Fruit fly (Drosophila melanogaster) whole organism, embryonic: Measurements from ENCODE around the gene Oseg1.
A peak's percentile ranks its signal among the peaks of the same experiment; 100 is the strongest.

Experiments used
- Blimp-1 ChIP-seq: fragments of 200-800 bp; sonication (Bioruptor generic); optimal IDR thresholded peaks from 3 replicates; lab custom pipeline; 2018; ENCODE audit warnings: missing biosample characterization, missing genetic modification characterization, mild to moderate bottlenecking, moderate library complexity, missing genetic modification reagents
- C15 ChIP-seq: fragments of 200-800 bp; sonication (Bioruptor generic); IDR thresholded peaks from 3 replicates; pipeline ENCODE4 v1.3.6; 2022; ENCODE audit warnings: missing biosample characterization, missing genetic modification characterization
- CG10462 ChIP-seq: fragments of 200-800 bp; sonication (Bioruptor generic); optimal IDR thresholded peaks from 2 replicates; lab custom pipeline; 2016; ENCODE audit warnings: missing biosample characterization, missing genetic modification characterization
- CG11560 ChIP-seq: fragments of 200-800 bp; sonication (Bioruptor generic); IDR thresholded peaks from 3 replicates; pipeline ENCODE4 v1.3.6; 2022; ENCODE audit warnings: missing biosample characterization, missing genetic modification characterization
- CG12659 ChIP-seq: fragments of 200-800 bp; sonication (Bioruptor generic); optimal IDR thresholded peaks from 3 replicates; lab custom pipeline; 2017; ENCODE audit warnings: mild to moderate bottlenecking, missing biosample characterization, missing genetic modification reagents, missing genetic modification characterization
- CG13894 ChIP-seq: fragments of 200-800 bp; sonication (Bioruptor generic); optimal IDR thresholded peaks from 3 replicates; lab custom pipeline; 2018; ENCODE audit warnings: missing biosample characterization, mild to moderate bottlenecking, missing genetic modification characterization, moderate library complexity
- CG17612 ChIP-seq: fragments of 200-800 bp; sonication (Bioruptor generic); IDR thresholded peaks from 2 replicates; pipeline ENCODE4 v1.3.6; 2022; ENCODE audit warnings: missing biosample characterization, missing genetic modification characterization
- CG31388 ChIP-seq: fragments of 200-800 bp; sonication (Bioruptor generic); optimal IDR thresholded peaks from 2 replicates; lab custom pipeline; 2016; ENCODE audit warnings: missing biosample characterization, missing genetic modification characterization
- CG3163 ChIP-seq: fragments of 200-800 bp; sonication (Bioruptor generic); optimal IDR thresholded peaks from 3 replicates; lab custom pipeline; 2016; ENCODE audit warnings: missing biosample characterization, missing genetic modification characterization
- CG33557 ChIP-seq: fragments of 200-800 bp; sonication (Bioruptor generic); optimal IDR thresholded peaks from 2 replicates; lab custom pipeline; 2019; ENCODE audit warnings: missing biosample characterization, mild to moderate bottlenecking, missing genetic modification characterization, moderate library complexity
- CG34224 ChIP-seq: fragments of 200-800 bp; sonication (Bioruptor generic); IDR thresholded peaks from 3 replicates; pipeline ENCODE4 v1.3.6; 2022; ENCODE audit warnings: missing biosample characterization, missing genetic modification characterization; ENCODE audit not compliant: partially characterized antibody
- CG6791 ChIP-seq: fragments of 200-800 bp; sonication (Bioruptor generic); IDR thresholded peaks from 3 replicates; pipeline ENCODE4 v1.3.6; 2022; ENCODE audit warnings: missing biosample characterization, missing genetic modification characterization; ENCODE audit not compliant: partially characterized antibody
- CG8478 ChIP-seq: fragments of >200 bp; optimal IDR thresholded peaks from 2 replicates; lab custom pipeline; 2018
- CG8924 ChIP-seq: fragments of 200-800 bp; optimal IDR thresholded peaks from 3 replicates; lab custom pipeline; 2019; ENCODE audit warnings: missing biosample characterization, mild to moderate bottlenecking, missing genetic modification characterization, moderate library complexity
- CG9932 ChIP-seq: fragments of 200-800 bp; sonication (Bioruptor generic); IDR thresholded peaks from 2 replicates; pipeline ENCODE4 v1.3.6; 2022; ENCODE audit warnings: missing biosample characterization, missing genetic modification characterization
- Dbx ChIP-seq: fragments of 200-800 bp; sonication (Bioruptor generic); IDR thresholded peaks from 3 replicates; pipeline ENCODE4 v1.3.6; 2022; ENCODE audit warnings: missing biosample characterization, missing genetic modification characterization
- Dref ChIP-seq: fragments of 200-800 bp; sonication (Bioruptor generic); IDR thresholded peaks from 2 replicates; pipeline ENCODE4 v1.3.6; 2022; ENCODE audit warnings: missing biosample characterization, missing genetic modification characterization
- Ets97D ChIP-seq: fragments of 200-800 bp; sonication (Bioruptor generic); optimal IDR thresholded peaks from 3 replicates; lab custom pipeline; 2016; ENCODE audit warnings: missing biosample characterization, missing genetic modification characterization
- HHEX ChIP-seq: fragments of 200-800 bp; sonication (Bioruptor generic); optimal IDR thresholded peaks from 3 replicates; lab custom pipeline; 2017; ENCODE audit warnings: missing biosample characterization, mild to moderate bottlenecking, missing genetic modification characterization, missing genetic modification reagents
- Hr78 ChIP-seq, 2 experiments: fragments of 200-800 bp in 1 of 2; fragments of >200 bp in 1 of 2; sonication (Bioruptor generic) in 1 of 2; optimal IDR thresholded peaks; 2 replicates each; lab custom pipeline; 2017 to 2019; ENCODE audit warnings: missing biosample characterization in 2 of 2, missing genetic modification characterization in 2 of 2, mild to moderate bottlenecking in 1 of 2, moderate library complexity in 1 of 2
- Lhr ChIP-seq: fragments of 200-800 bp; sonication (Bioruptor generic); optimal IDR thresholded peaks from 3 replicates; lab custom pipeline; 2017; ENCODE audit warnings: mild to moderate bottlenecking, missing biosample characterization, missing genetic modification reagents, missing genetic modification characterization
- MESR4 ChIP-seq: fragments of 200-800 bp; sonication (Bioruptor generic); optimal IDR thresholded peaks from 2 replicates; lab custom pipeline; 2018; ENCODE audit warnings: missing biosample characterization, mild to moderate bottlenecking, missing genetic modification characterization, moderate library complexity
- Med ChIP-seq: fragments of 200-800 bp; sonication (Bioruptor generic); peaks from one replicate; lab custom pipeline; 2016; ENCODE audit warnings: missing biosample characterization, missing genetic modification characterization, mild to moderate bottlenecking, inconsistent platforms, moderate library complexity
- Poxn ChIP-seq: fragments of 200-800 bp; sonication (Bioruptor generic); IDR thresholded peaks from 2 replicates; pipeline ENCODE4 v1.3.6; 2022; ENCODE audit warnings: missing biosample characterization, missing genetic modification characterization
- Vsx1 ChIP-seq: fragments of 200-800 bp; sonication (Bioruptor generic); optimal IDR thresholded peaks from 2 replicates; lab custom pipeline; 2017; ENCODE audit warnings: missing biosample characterization, mild to moderate bottlenecking, missing genetic modification characterization, missing genetic modification reagents
- bsh ChIP-seq, 2 experiments: fragments of 200-800 bp; sonication (Bioruptor generic); optimal IDR thresholded peaks; 2 replicates each; lab custom pipeline; 2017 to 2018; ENCODE audit warnings: mild to moderate bottlenecking in 2 of 2, missing biosample characterization in 2 of 2, missing genetic modification characterization in 2 of 2, moderate library complexity in 1 of 2
- chinmo ChIP-seq: fragments of 200-800 bp; sonication (Bioruptor generic); IDR thresholded peaks from 4 replicates; pipeline ENCODE4 v1.3.6; 2022; ENCODE audit warnings: missing biosample characterization, missing genetic modification characterization; ENCODE audit not compliant: partially characterized antibody
- fu2 ChIP-seq: fragments of 200-800 bp; sonication (Bioruptor generic); optimal IDR thresholded peaks from 2 replicates; lab custom pipeline; 2016; ENCODE audit warnings: missing biosample characterization, missing genetic modification characterization
- gcm2 ChIP-seq: fragments of 200-800 bp; sonication (Bioruptor generic); optimal IDR thresholded peaks from 2 replicates; lab custom pipeline; 2016; ENCODE audit warnings: missing biosample characterization, missing genetic modification characterization
- inv ChIP-seq: fragments of 200-800 bp; sonication (Bioruptor generic); IDR thresholded peaks from 2 replicates; pipeline ENCODE4 v1.3.6; 2022; ENCODE audit warnings: missing biosample characterization, missing genetic modification characterization; ENCODE audit not compliant: partially characterized antibody
- kni ChIP-seq: fragments of 200-800 bp; sonication (Bioruptor generic); optimal IDR thresholded peaks from 3 replicates; lab custom pipeline; 2017; ENCODE audit warnings: mild to moderate bottlenecking, missing biosample characterization, missing genetic modification reagents, missing genetic modification characterization
- lmd ChIP-seq: fragments of 200-800 bp; sonication (Bioruptor generic); IDR thresholded peaks from 2 replicates; pipeline ENCODE4 v1.3.6; 2022; ENCODE audit warnings: missing biosample characterization, missing genetic modification characterization
- phol ChIP-seq: fragments of 200-800 bp; sonication (Bioruptor generic); optimal IDR thresholded peaks from 3 replicates; lab custom pipeline; 2018; ENCODE audit warnings: missing biosample characterization, mild to moderate bottlenecking, missing genetic modification characterization, moderate library complexity
- ranshi ChIP-seq: fragments of 200-800 bp; sonication (Bioruptor generic); IDR thresholded peaks from 2 replicates; pipeline ENCODE4 v1.3.6; 2022; ENCODE audit warnings: missing biosample characterization, missing genetic modification characterization
- repo ChIP-seq: fragments of 200-800 bp; sonication (Bioruptor generic); optimal IDR thresholded peaks from 2 replicates; lab custom pipeline; 2016; ENCODE audit warnings: missing biosample characterization, missing genetic modification characterization
- row ChIP-seq: fragments of 200-800 bp; sonication (Bioruptor generic); IDR thresholded peaks from 3 replicates; pipeline ENCODE4 v1.3.6; 2022; ENCODE audit warnings: missing biosample characterization, missing genetic modification characterization
- sens ChIP-seq: fragments of 200-800 bp; sonication (Bioruptor generic); peaks from one replicate; lab custom pipeline; 2016; ENCODE audit warnings: missing biosample characterization, missing genetic modification characterization
- slou ChIP-seq: fragments of 200-800 bp; sonication (Bioruptor generic); optimal IDR thresholded peaks from 3 replicates; lab custom pipeline; 2016; ENCODE audit warnings: missing biosample characterization, missing genetic modification characterization
- sqz ChIP-seq: fragments of 200-800 bp; sonication (Bioruptor generic); optimal IDR thresholded peaks from 3 replicates; lab custom pipeline; 2018; ENCODE audit warnings: missing biosample characterization, mild to moderate bottlenecking, missing genetic modification characterization
- stwl ChIP-seq: fragments of 200-800 bp; sonication (Bioruptor generic); optimal IDR thresholded peaks from 3 replicates; lab custom pipeline; 2018; ENCODE audit warnings: missing biosample characterization, mild to moderate bottlenecking, missing genetic modification characterization, moderate library complexity
- tna ChIP-seq: fragments of 200-800 bp; sonication (Bioruptor generic); IDR thresholded peaks from 2 replicates; pipeline ENCODE4 v1.3.6; 2022; ENCODE audit warnings: missing biosample characterization, missing genetic modification characterization; ENCODE audit not compliant: partially characterized antibody
- zen ChIP-seq: fragments of 200-800 bp; sonication (Bioruptor generic); optimal IDR thresholded peaks from 3 replicates; lab custom pipeline; 2018; ENCODE audit warnings: missing biosample characterization, mild to moderate bottlenecking, missing genetic modification characterization, moderate library complexity

Oseg1 gene

dm6 chr3L:8449800-8450690 lies 37.4 kb upstream of the Oseg1 start, which contains the start of gene Gug (continued):
- TF ChIP-seq CG8924 (tag; lab: Kevin White, UChicago) (no peak), Poxn (GFP tag; lab: Robert Waterston, UW) (no peak), Vsx1 (GFP tag; lab: Kevin White, UChicago) (peak; percentile 12), phol (tag; lab: Kevin White, UChicago) (peak; percentile 98), CG3163 (GFP tag; lab: Kevin White, UChicago) (peak; percentile 67), MESR4 (peak; percentile 97), row (GFP tag; lab: Robert Waterston, UW) (peak; percentile 41; the same call in 2 of the 3 replicates), CG17612 (GFP tag; lab: Robert Waterston, UW) (no peak), stwl (peak; percentile 35), Ets97D (GFP tag; lab: Kevin White, UChicago) (peak; percentile 78), Hr78 (GFP tag; optimal IDR thresholded peaks at IDR 0.05; lab: Kevin White, UChicago) (no peak), repo (GFP tag; lab: Kevin White, UChicago) (peak; percentile 20), tna (GFP tag; lab: Robert Waterston, UW) (no peak), bsh (GFP tag; optimal IDR thresholded peaks at IDR 0.05; lab: Kevin White, UChicago) (peak in 1 of 2 experiments; percentile 99), gcm2 (GFP tag; lab: Kevin White, UChicago) (no peak), CG8478 (lab: Kevin White, UChicago) (peak; percentile 94), sens (GFP tag; lab: Kevin White, UChicago) (peak; percentile 64), Med (GFP tag; lab: Kevin White, UChicago) (peak; percentile 76), CG34224 (GFP tag; lab: Robert Waterston, UW) (peak; percentile 22; the same call in 2 of the 3 replicates), sqz (peak; percentile 98), ranshi (GFP tag; lab: Robert Waterston, UW) (peak; percentile 39; the same call in 1 of the 2 replicates), CG13894 (peak; percentile 30), zen (tag; lab: Kevin White, UChicago) (peak; percentile 16), CG11560 (tag; lab: Robert Waterston, UW) (peak; percentile 16; the same call in 1 of the 3 replicates), CG10462 (GFP tag; lab: Kevin White, UChicago) (no peak), chinmo (peak; percentile 94; the same call in 3 of the 4 replicates), HHEX (no peak), CG31388 (no peak), CG33557 (peak; percentile 34), C15 (GFP tag; lab: Robert Waterston, UW) (no peak), CG9932 (GFP tag; lab: Robert Waterston, UW) (peak; percentile 12), Lhr (GFP tag; lab: Kevin White, UChicago) (peak; percentile 42), CG6791 (GFP tag; lab: Robert Waterston, UW) (0 out of 3 replicates have a peak, but pooled peaks have one; percentile 29), Blimp-1 (GFP tag; lab: Kevin White, UChicago) (peak; percentile 38), Dbx (GFP tag; lab: Robert Waterston, UW) (peak; percentile 13; the same call in 1 of the 3 replicates), slou (no peak), inv (no peak), fu2 (no peak), lmd (GFP tag; lab: Robert Waterston, UW) (peak; percentile 19; the same call in 1 of the 2 replicates), CG12659 (GFP tag; lab: Kevin White, UChicago) (peak; percentile 89), kni (peak; percentile 15), Dref (GFP tag; lab: Robert Waterston, UW) (peak; percentile 49)
